Worm (Caenorhabditis elegans) whole organism, L3 larva: ENCODE results near the gene Y16E11A.4.

Experiments used
- aly-2 ChIP-seq: fragments of 150-350 bp; optimal IDR thresholded peaks from 2 replicates; lab custom pipeline; 2014; ENCODE audit warnings: missing biosample characterization, missing genetic modification characterization
- ama-1 ChIP-seq: fragments of 150-350 bp; optimal IDR thresholded peaks from 2 replicates; lab custom pipeline; 2018
- ceh-16 ChIP-seq: sonication (generic microtip); optimal IDR thresholded peaks from 2 replicates; lab custom pipeline; 2017; ENCODE audit warnings: missing biosample characterization, missing genetic modification characterization
- ceh-28 ChIP-seq: fragments of 150-350 bp; optimal IDR thresholded peaks from 2 replicates; lab custom pipeline; 2014; ENCODE audit warnings: missing biosample characterization, missing genetic modification reagents, missing genetic modification characterization
- lin-15B ChIP-seq: fragments of 150-350 bp; optimal IDR thresholded peaks from 2 replicates; lab custom pipeline; 2014; ENCODE audit warnings: missing biosample characterization, missing genetic modification characterization
- nhr-11 ChIP-seq: fragments of 150-350 bp; optimal IDR thresholded peaks from 2 replicates; lab custom pipeline; 2014; ENCODE audit warnings: missing biosample characterization, missing genetic modification characterization
- nhr-12 ChIP-seq: fragments of 150-350 bp; optimal IDR thresholded peaks from 2 replicates; lab custom pipeline; 2014; ENCODE audit warnings: missing biosample characterization, missing genetic modification characterization
- nhr-25 ChIP-seq: sonication (generic microtip); optimal IDR thresholded peaks from 2 replicates; lab custom pipeline; 2017; ENCODE audit warnings: missing biosample characterization, missing genetic modification characterization
- nhr-77 ChIP-seq: fragments of 150-350 bp; optimal IDR thresholded peaks from 2 replicates; lab custom pipeline; 2014; ENCODE audit warnings: missing biosample characterization, missing genetic modification characterization
- pha-4 ChIP-seq: fragments of 150-350 bp; optimal IDR thresholded peaks from 2 replicates; lab custom pipeline; 2014; ENCODE audit warnings: missing biosample characterization, missing genetic modification reagents, missing genetic modification characterization
- pqm-1 ChIP-seq: fragments of 150-350 bp; optimal IDR thresholded peaks from 2 replicates; lab custom pipeline; 2017; ENCODE audit warnings: missing biosample characterization, missing genetic modification characterization, inconsistent platforms
- snpc-4 ChIP-seq: fragments of 150-350 bp; optimal IDR thresholded peaks from 2 replicates; lab custom pipeline; 2014; ENCODE audit warnings: missing biosample characterization, missing genetic modification characterization
- tbx-2 ChIP-seq: sonication (generic microtip); optimal IDR thresholded peaks from 2 replicates; lab custom pipeline; 2016; ENCODE audit warnings: mild to moderate bottlenecking, missing genetic modification characterization, missing compliant biosample characterization

DNA sequence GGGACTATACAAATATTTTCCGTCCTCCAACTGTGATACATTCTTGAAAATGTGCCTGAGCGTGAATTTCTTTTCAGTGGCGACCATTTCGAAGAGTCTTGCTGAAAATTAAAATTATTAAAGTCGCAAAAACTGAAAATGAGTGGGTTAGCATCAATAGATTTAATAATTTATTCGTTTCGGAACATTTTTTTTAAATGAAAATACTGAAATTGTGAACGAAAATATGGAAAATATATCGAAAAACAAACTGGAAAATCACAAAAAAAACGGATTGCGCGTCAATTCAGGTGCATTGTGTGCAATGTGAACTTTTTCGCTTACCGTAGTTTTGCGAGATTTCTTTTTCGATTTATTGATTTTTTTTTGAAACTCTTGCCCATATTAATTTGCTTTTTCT is 44.8 kb downstream of the Y16E11A.4 start, which contains the start of gene bath-5:
- TF ChIP-seq aly-2: no peak
- no peak for TF ChIP-seq snpc-4 (tag; lab: Kevin White, UChicago)
- TF ChIP-seq tbx-2 (tag; lab: Kevin White, UChicago): no peak
- no peak for TF ChIP-seq pqm-1 (tag; lab: Kevin White, UChicago)
- TF ChIP-seq nhr-12: no peak
- TF ChIP-seq nhr-25 (tag; lab: Kevin White, UChicago): no peak
- TF ChIP-seq lin-15B (tag; lab: Kevin White, UChicago): no peak
- no peak for TF ChIP-seq nhr-11
- no peak for TF ChIP-seq ceh-28 (tag; lab: Kevin White, UChicago)
- no peak for TF ChIP-seq nhr-77 (tag; lab: Kevin White, UChicago)
- no peak for TF ChIP-seq ceh-16 (tag; lab: Kevin White, UChicago)
- TF ChIP-seq pha-4 (tag; lab: Kevin White, UChicago): no peak
- no peak for TF ChIP-seq ama-1 (lab: Kevin White, UChicago)
